Fruit fly (Drosophila melanogaster): ENCODE results near the gene CG7065.

dm6 chrX:9110155-9110909, 32.0 kb upstream of the CG7065 start:
- no peak for TF ChIP-seq Hr96 (GFP tag; optimal IDR thresholded peaks at IDR 0.05)
- no peak for TF ChIP-seq bab1 (GFP tag; optimal IDR thresholded peaks at IDR 0.05)
- no peak for TF ChIP-seq toe (GFP tag; optimal IDR thresholded peaks at IDR 0.05)
- TF ChIP-seq pad (GFP tag; optimal IDR thresholded peaks at IDR 0.05) = no peak
- TF ChIP-seq CG12768 (GFP tag; optimal IDR thresholded peaks at IDR 0.05) = no peak
- no peak for TF ChIP-seq Clk (GFP tag; optimal IDR thresholded peaks at IDR 0.05)
- TF ChIP-seq CG7101 (tag; optimal IDR thresholded peaks at IDR 0.05) = no peak
